Fruit fly (Drosophila melanogaster) whole organism, embryonic: ENCODE measurements around the gene CG18788.

Source experiments
- CG10462 ChIP-seq: fragments of 200-800 bp; sonication (Bioruptor generic); optimal IDR thresholded peaks from 2 replicates; lab custom pipeline; 2016; ENCODE audit warnings: missing biosample characterization, missing genetic modification characterization
- CG11247 ChIP-seq: fragments of 200-800 bp; sonication (Bioruptor generic); IDR thresholded peaks from 2 replicates; pipeline ENCODE4 v1.3.6; 2022; ENCODE audit warnings: missing biosample characterization, missing genetic modification characterization
- CG12104 ChIP-seq: fragments of 200-800 bp; sonication (Bioruptor generic); optimal IDR thresholded peaks from 3 replicates; lab custom pipeline; 2016; ENCODE audit warnings: missing biosample characterization, missing genetic modification characterization
- CG12769 ChIP-seq: fragments of 200-800 bp; sonication (Bioruptor generic); optimal IDR thresholded peaks from 2 replicates; lab custom pipeline; 2019; ENCODE audit warnings: missing biosample characterization, mild to moderate bottlenecking, missing genetic modification characterization, moderate library complexity
- CG15601 ChIP-seq: fragments of 200-800 bp; sonication (Bioruptor generic); optimal IDR thresholded peaks from 3 replicates; lab custom pipeline; 2019; ENCODE audit warnings: missing biosample characterization, mild to moderate bottlenecking, missing genetic modification characterization, moderate library complexity
- CG16813 ChIP-seq: fragments of 200-800 bp; sonication (Bioruptor generic); IDR thresholded peaks from 3 replicates; pipeline ENCODE4 v1.3.6; 2022; ENCODE audit warnings: missing biosample characterization, missing genetic modification characterization; ENCODE audit not compliant: partially characterized antibody
- CG16863 ChIP-seq: fragments of 200-800 bp; sonication (Bioruptor generic); optimal IDR thresholded peaks from 3 replicates; lab custom pipeline; 2016; ENCODE audit warnings: missing biosample characterization, missing genetic modification characterization
- CG3847 ChIP-seq: fragments of 200-800 bp; sonication (Bioruptor generic); IDR thresholded peaks from 2 replicates; pipeline ENCODE4 v1.3.6; 2022; ENCODE audit warnings: missing biosample characterization, missing genetic modification characterization
- CG43689 ChIP-seq: fragments of 200-800 bp; sonication (Bioruptor generic); IDR thresholded peaks from 2 replicates; pipeline ENCODE4 v1.3.6; 2022; ENCODE audit warnings: missing biosample characterization, missing genetic modification characterization
- CG6791 ChIP-seq: fragments of 200-800 bp; sonication (Bioruptor generic); IDR thresholded peaks from 3 replicates; pipeline ENCODE4 v1.3.6; 2022; ENCODE audit warnings: missing biosample characterization, missing genetic modification characterization; ENCODE audit not compliant: partially characterized antibody
- CG7928 ChIP-seq: fragments of 200-800 bp; sonication (Bioruptor generic); optimal IDR thresholded peaks from 2 replicates; lab custom pipeline; 2017; ENCODE audit warnings: missing biosample characterization, mild to moderate bottlenecking, missing genetic modification characterization
- CG8765 ChIP-seq: fragments of 200-800 bp; sonication (Bioruptor generic); IDR thresholded peaks from 2 replicates; pipeline ENCODE4 v1.3.6; 2022; ENCODE audit warnings: missing biosample characterization, missing genetic modification characterization
- CG9932 ChIP-seq: fragments of 200-800 bp; sonication (Bioruptor generic); IDR thresholded peaks from 2 replicates; pipeline ENCODE4 v1.3.6; 2022; ENCODE audit warnings: missing biosample characterization, missing genetic modification characterization
- CoRest ChIP-seq: fragments of 200-800 bp; sonication (Bioruptor generic); optimal IDR thresholded peaks from 3 replicates; lab custom pipeline; 2018; ENCODE audit warnings: missing biosample characterization, mild to moderate bottlenecking, missing genetic modification characterization, moderate library complexity
- D ChIP-seq, 2 experiments: fragments of 200-800 bp in 1 of 2; fragments of >200 bp in 1 of 2; sonication (Bioruptor generic) in 1 of 2; optimal IDR thresholded peaks; 2 replicates in 1 of 2; 3 replicates in 1 of 2; lab custom pipeline; 2017; ENCODE audit warnings: mild to moderate bottlenecking in 1 of 2, missing biosample characterization in 1 of 2, missing genetic modification characterization in 1 of 2, missing genetic modification reagents in 1 of 2
- Ets97D ChIP-seq: fragments of 200-800 bp; sonication (Bioruptor generic); optimal IDR thresholded peaks from 3 replicates; lab custom pipeline; 2016; ENCODE audit warnings: missing biosample characterization, missing genetic modification characterization
- HLHmδ ChIP-seq: fragments of 200-800 bp; sonication (Bioruptor generic); optimal IDR thresholded peaks from 2 replicates; lab custom pipeline; 2018; ENCODE audit warnings: missing biosample characterization, mild to moderate bottlenecking, missing genetic modification characterization, moderate library complexity
- Mes4 ChIP-seq: fragments of 200-800 bp; sonication (Bioruptor generic); optimal IDR thresholded peaks from 2 replicates; lab custom pipeline; 2016; ENCODE audit warnings: missing biosample characterization, missing genetic modification characterization
- NC2β ChIP-seq: fragments of 200-800 bp; sonication (Bioruptor generic); optimal IDR thresholded peaks from 2 replicates; lab custom pipeline; 2016; ENCODE audit warnings: missing biosample characterization, missing genetic modification characterization
- NfI ChIP-seq: fragments of 200-800 bp; sonication (Bioruptor generic); optimal IDR thresholded peaks from 3 replicates; lab custom pipeline; 2018; ENCODE audit warnings: missing biosample characterization, mild to moderate bottlenecking, missing genetic modification characterization, moderate library complexity
- Pdp1 ChIP-seq, 2 experiments: fragments of 200-800 bp; sonication (Bioruptor generic); optimal IDR thresholded peaks; 3 replicates each; lab custom pipeline; 2016; ENCODE audit warnings: missing biosample characterization in 2 of 2, missing genetic modification characterization in 2 of 2, mild to moderate bottlenecking in 1 of 2, moderate library complexity in 1 of 2
- Ptx1 ChIP-seq: fragments of 200-800 bp; sonication (Bioruptor generic); IDR thresholded peaks from 2 replicates; pipeline ENCODE4 v1.3.6; 2022; ENCODE audit warnings: missing biosample characterization, missing genetic modification characterization
- Scr ChIP-seq: fragments of 200-800 bp; sonication (Bioruptor generic); IDR thresholded peaks from 2 replicates; pipeline ENCODE4 v1.3.6; 2022; ENCODE audit warnings: missing biosample characterization, missing genetic modification characterization; ENCODE audit not compliant: partially characterized antibody
- Sry-δ ChIP-seq: fragments of 200-800 bp; sonication (Bioruptor generic); optimal IDR thresholded peaks from 2 replicates; lab custom pipeline; 2016; ENCODE audit warnings: missing biosample characterization, missing genetic modification characterization
- ap ChIP-seq: fragments of 200-800 bp; sonication (Bioruptor generic); IDR thresholded peaks from 2 replicates; pipeline ENCODE4 v1.3.6; 2022; ENCODE audit warnings: missing biosample characterization, missing genetic modification characterization
- cas ChIP-seq: fragments of 200-800 bp; sonication (Bioruptor generic); IDR thresholded peaks from 2 replicates; pipeline ENCODE4 v1.3.6; 2022; ENCODE audit warnings: missing biosample characterization, missing genetic modification characterization
- dan ChIP-seq: fragments of 200-800 bp; sonication (Bioruptor generic); IDR thresholded peaks from 2 replicates; pipeline ENCODE4 v1.3.6; 2022; ENCODE audit warnings: missing biosample characterization, missing genetic modification characterization
- dmrt11E ChIP-seq: fragments of 200-800 bp; sonication (Bioruptor generic); optimal IDR thresholded peaks from 3 replicates; lab custom pipeline; 2018; ENCODE audit warnings: missing biosample characterization, mild to moderate bottlenecking, missing genetic modification characterization, moderate library complexity
- dmrt99B ChIP-seq: fragments of 200-800 bp; sonication (Bioruptor generic); optimal IDR thresholded peaks from 2 replicates; lab custom pipeline; 2018; ENCODE audit warnings: missing biosample characterization, mild to moderate bottlenecking, missing genetic modification characterization, moderate library complexity
- dysf ChIP-seq: fragments of 200-800 bp; sonication (Bioruptor generic); IDR thresholded peaks from 3 replicates; pipeline ENCODE4 v1.3.6; 2022; ENCODE audit warnings: missing biosample characterization, missing genetic modification characterization
- emc ChIP-seq: fragments of 200-800 bp; sonication (Bioruptor generic); optimal IDR thresholded peaks from 2 replicates; lab custom pipeline; 2016; ENCODE audit warnings: missing biosample characterization, missing genetic modification characterization
- esg ChIP-seq: fragments of 200-800 bp; sonication (Bioruptor generic); conservative IDR thresholded peaks from 2 replicates; pipeline ENCODE4 v1.3.6; 2022; ENCODE audit warnings: missing biosample characterization, missing genetic modification characterization
- fd64A ChIP-seq: fragments of 200-800 bp; sonication (Bioruptor generic); optimal IDR thresholded peaks from 3 replicates; lab custom pipeline; 2018; ENCODE audit warnings: missing biosample characterization, mild to moderate bottlenecking, missing genetic modification characterization
- gcm2 ChIP-seq: fragments of 200-800 bp; sonication (Bioruptor generic); optimal IDR thresholded peaks from 2 replicates; lab custom pipeline; 2016; ENCODE audit warnings: missing biosample characterization, missing genetic modification characterization
- gsb ChIP-seq: fragments of 200-800 bp; sonication (Bioruptor generic); IDR thresholded peaks from 2 replicates; pipeline ENCODE4 v1.3.6; 2022; ENCODE audit warnings: missing biosample characterization, missing genetic modification characterization
- ind ChIP-seq: fragments of 200-800 bp; sonication (Bioruptor generic); optimal IDR thresholded peaks from 3 replicates; lab custom pipeline; 2016; ENCODE audit warnings: missing biosample characterization, missing genetic modification characterization
- kay ChIP-seq: fragments of 200-800 bp; sonication (Bioruptor generic); optimal IDR thresholded peaks from 2 replicates; lab custom pipeline; 2016; ENCODE audit warnings: missing biosample characterization, missing genetic modification characterization
- lilli ChIP-seq: fragments of 200-800 bp; sonication (Bioruptor generic); optimal IDR thresholded peaks from 3 replicates; lab custom pipeline; 2016; ENCODE audit warnings: missing biosample characterization, missing genetic modification characterization
- lmd ChIP-seq: fragments of 200-800 bp; sonication (Bioruptor generic); IDR thresholded peaks from 2 replicates; pipeline ENCODE4 v1.3.6; 2022; ENCODE audit warnings: missing biosample characterization, missing genetic modification characterization
- lola ChIP-seq, 3 experiments: fragments of >200 bp in 2 of 3; fragments of 200-800 bp in 1 of 3; sonication (Bioruptor generic) in 1 of 3; optimal IDR thresholded peaks; 2 replicates each; lab custom pipeline; 2017 to 2019; ENCODE audit warnings: missing biosample characterization in 3 of 3, missing genetic modification characterization in 3 of 3, mild to moderate bottlenecking in 1 of 3, moderate library complexity in 1 of 3
- mld ChIP-seq: fragments of 200-800 bp; sonication (Bioruptor generic); IDR thresholded peaks from 3 replicates; pipeline ENCODE4 v1.3.6; 2022; ENCODE audit warnings: missing biosample characterization, missing genetic modification characterization; ENCODE audit not compliant: partially characterized antibody
- pum ChIP-seq: fragments of 200-800 bp; sonication (Bioruptor generic); optimal IDR thresholded peaks from 2 replicates; lab custom pipeline; 2016; ENCODE audit warnings: missing biosample characterization, missing genetic modification characterization
- ranshi ChIP-seq: fragments of 200-800 bp; sonication (Bioruptor generic); IDR thresholded peaks from 2 replicates; pipeline ENCODE4 v1.3.6; 2022; ENCODE audit warnings: missing biosample characterization, missing genetic modification characterization
- repo ChIP-seq: fragments of 200-800 bp; sonication (Bioruptor generic); optimal IDR thresholded peaks from 2 replicates; lab custom pipeline; 2016; ENCODE audit warnings: missing biosample characterization, missing genetic modification characterization
- shn ChIP-seq: fragments of 200-800 bp; sonication (Bioruptor generic); optimal IDR thresholded peaks from 3 replicates; lab custom pipeline; 2016; ENCODE audit warnings: missing biosample characterization, missing genetic modification characterization
- sima ChIP-seq: fragments of 200-800 bp; sonication (Bioruptor generic); optimal IDR thresholded peaks from 2 replicates; lab custom pipeline; 2016; ENCODE audit warnings: missing biosample characterization, missing genetic modification characterization
- so ChIP-seq: fragments of 200-800 bp; sonication (Bioruptor generic); IDR thresholded peaks from 3 replicates; pipeline ENCODE4 v1.3.6; 2022; ENCODE audit warnings: missing biosample characterization, missing genetic modification characterization
- ssp ChIP-seq: fragments of 200-800 bp; sonication (Bioruptor generic); IDR thresholded peaks from 2 replicates; pipeline ENCODE4 v1.3.6; 2022; ENCODE audit warnings: missing biosample characterization, missing genetic modification characterization
- sug ChIP-seq: fragments of 200-800 bp; optimal IDR thresholded peaks from 2 replicates; lab custom pipeline; 2019; ENCODE audit warnings: missing biosample characterization, mild to moderate bottlenecking, missing genetic modification characterization, moderate library complexity

The CG18788 gene

dm6 chr2L:12006397-12007330, 27.3 kb upstream of the CG18788 start (continued):
- no peak for TF ChIP-seq dan (GFP tag; lab: Robert Waterston, UW)
- TF ChIP-seq CG43689, result no peak
- TF ChIP-seq CG9932, result no peak
- TF ChIP-seq repo (GFP tag; lab: Kevin White, UChicago), result peak; percentile 15
- peak; percentile 9 for TF ChIP-seq CG12769 (tag; lab: Kevin White, UChicago)
- peak; percentile 90 for TF ChIP-seq CG10462
- peak; percentile 92 for TF ChIP-seq ind (GFP tag; lab: Kevin White, UChicago)
- peak; percentile 90 for TF ChIP-seq kay
- no peak for TF ChIP-seq gsb (GFP tag; lab: Robert Waterston, UW)
- no peak for TF ChIP-seq CG16813 (GFP tag; lab: Robert Waterston, UW)
- TF ChIP-seq lola (GFP tag; optimal IDR thresholded peaks at IDR 0.05; lab: Kevin White, UChicago), result peak in 1 of 3 experiments; percentile 98
- peak; percentile 96 for TF ChIP-seq dmrt99B
- TF ChIP-seq NfI (GFP tag; lab: Kevin White, UChicago), result peak; percentile 91
- no peak for TF ChIP-seq CG8765 (GFP tag; lab: Robert Waterston, UW)
- peak; percentile 65 for TF ChIP-seq Mes4 (GFP tag; lab: Kevin White, UChicago)
- no peak for TF ChIP-seq D (optimal IDR thresholded peaks at IDR 0.05; lab: Kevin White, UChicago)
- TF ChIP-seq D (GFP tag; optimal IDR thresholded peaks at IDR 0.05; lab: Kevin White, UChicago), result peak; percentile 97
- TF ChIP-seq lilli, result peak; percentile 83
- no peak for TF ChIP-seq ranshi (GFP tag; lab: Robert Waterston, UW)
- peak; percentile 92 for TF ChIP-seq sug (tag; lab: Kevin White, UChicago)
- TF ChIP-seq emc, result no peak
- TF ChIP-seq so (GFP tag; lab: Robert Waterston, UW), result no peak
- TF ChIP-seq Ets97D (GFP tag; lab: Kevin White, UChicago), result peak; percentile 2
- TF ChIP-seq CG16863, result peak; percentile 71
- peak; percentile 96 for TF ChIP-seq CG12104 (GFP tag; lab: Kevin White, UChicago)
- TF ChIP-seq fd64A, result no peak
- TF ChIP-seq lmd, result no peak
- peak; percentile 36 for TF ChIP-seq gcm2 (GFP tag; lab: Kevin White, UChicago)
- TF ChIP-seq CG3847 (GFP tag; lab: Robert Waterston, UW), result no peak
- TF ChIP-seq ssp (GFP tag; lab: Robert Waterston, UW), result no peak
- TF ChIP-seq cas (GFP tag; lab: Robert Waterston, UW), result no peak
- no peak for TF ChIP-seq CG6791 (GFP tag; lab: Robert Waterston, UW)
- TF ChIP-seq Sry-δ (GFP tag; lab: Kevin White, UChicago), result no peak
- TF ChIP-seq CG7928 (GFP tag; lab: Kevin White, UChicago), result peak; percentile 73
- TF ChIP-seq CG15601, result peak; percentile 93
- TF ChIP-seq mld (GFP tag; lab: Robert Waterston, UW), result no peak
- peak; percentile 99 for TF ChIP-seq CoRest (tag; lab: Kevin White, UChicago)
- TF ChIP-seq esg (GFP tag; lab: Robert Waterston, UW), result no peak
- no peak for TF ChIP-seq ap
- peak; percentile 13 for TF ChIP-seq NC2β
- TF ChIP-seq Pdp1 (GFP tag; optimal IDR thresholded peaks at IDR 0.05; lab: Kevin White, UChicago), result peak in 1 of 2 experiments; percentile 83
- TF ChIP-seq Ptx1, result no peak
- no peak for TF ChIP-seq sima (GFP tag; lab: Kevin White, UChicago)
- TF ChIP-seq dysf (GFP tag; lab: Robert Waterston, UW), result no peak
- peak; percentile 97 for TF ChIP-seq dmrt11E
- TF ChIP-seq Scr, result no peak
- TF ChIP-seq pum (GFP tag; lab: Kevin White, UChicago), result peak; percentile 62
- TF ChIP-seq shn (GFP tag; lab: Kevin White, UChicago), result peak; percentile 77
- TF ChIP-seq HLHmδ (GFP tag; lab: Kevin White, UChicago), result peak; percentile 56
- no peak for TF ChIP-seq CG11247 (GFP tag; lab: Robert Waterston, UW)
